In the genomic region with DNA sequence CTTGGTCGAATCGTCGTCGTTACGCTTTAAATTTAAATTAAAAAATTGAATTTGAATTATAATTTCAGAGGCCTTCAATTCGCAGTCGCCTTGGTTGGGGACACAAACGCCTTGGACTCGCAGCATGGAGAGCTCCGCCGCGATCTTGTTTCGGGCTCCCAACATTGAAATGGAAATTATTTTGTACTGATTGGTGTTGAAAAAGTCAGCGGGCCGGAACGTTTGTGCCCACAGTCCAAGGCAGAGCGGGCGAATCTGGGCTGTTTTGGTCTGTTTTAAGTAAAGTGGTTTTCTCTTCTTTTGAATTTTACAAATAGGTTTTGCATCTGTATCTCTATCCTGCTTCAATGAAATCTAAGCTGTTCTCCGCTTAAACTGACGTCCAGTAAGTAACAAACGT, we compare ENCODE assay signal across 3 fruit fly cellular contexts.
TF ChIP-seq lines count a peak whose summit lies in the region.

No protein-coding gene starts in this region.

- TF ChIP-seq CTCF in whole organism, embryonic (GFP tag; optimal IDR thresholded peaks at IDR 0.05; lab: Kevin White, UChicago): no peak

TF ChIP-seq in whole organism, adult, 20 proteins besides CTCF, POLR2A, EP300 and RAD21:
- TF ChIP-seq bab1 (GFP tag; optimal IDR thresholded peaks at IDR 0.05; lab: Kevin White, UChicago) (no peak), kay (GFP tag; lab: Kevin White, UChicago; ENCODE audit: borderline replicate concordance) (no peak), CG14711 (tag; optimal IDR thresholded peaks at IDR 0.05; lab: Kevin White, UChicago) (no peak), CG1620 (GFP tag; optimal IDR thresholded peaks at IDR 0.05; lab: Kevin White, UChicago) (peak; percentile 0), tj (GFP tag; optimal IDR thresholded peaks at IDR 0.05; lab: Kevin White, UChicago) (peak; percentile 28), Clk (GFP tag; optimal IDR thresholded peaks at IDR 0.05; lab: Kevin White, UChicago) (peak; percentile 0), Hr96 (GFP tag; optimal IDR thresholded peaks at IDR 0.05; lab: Kevin White, UChicago) (no peak)
TF ChIP-seq in whole organism, adult: peak in this region for 3.

TF ChIP-seq in whole organism, embryonic, 481 proteins besides CTCF, POLR2A, EP300 and RAD21:
- TF ChIP-seq pfk (GFP tag; optimal IDR thresholded peaks at IDR 0.05; lab: Kevin White, UChicago) (peak; percentile 7), Meics (GFP tag; optimal IDR thresholded peaks at IDR 0.05; lab: Kevin White, UChicago) (no peak), CG6765 (GFP tag; optimal IDR thresholded peaks at IDR 0.05; lab: Kevin White, UChicago) (no peak), nom (GFP tag; optimal IDR thresholded peaks at IDR 0.05; lab: Kevin White, UChicago) (peak; percentile 11), kni (GFP tag; optimal IDR thresholded peaks at IDR 0.05; lab: Kevin White, UChicago) (peak; percentile 46), Rfx (GFP tag; IDR thresholded peaks at IDR 0.05; lab: Robert Waterston, UW) (peak; percentile 12), CG17385 (GFP tag; optimal IDR thresholded peaks at IDR 0.05; lab: Kevin White, UChicago) (no peak), CG8089 (GFP tag; optimal IDR thresholded peaks at IDR 0.05; lab: Kevin White, UChicago) (no peak), Kr (GFP tag; optimal IDR thresholded peaks at IDR 0.05; lab: Kevin White, UChicago) (no peak), CG10543 (GFP tag; optimal IDR thresholded peaks at IDR 0.05; lab: Kevin White, UChicago) (peak; percentile 10), tap (tag; optimal IDR thresholded peaks at IDR 0.05; lab: Kevin White, UChicago) (no peak), CG5245 (GFP tag; optimal IDR thresholded peaks at IDR 0.05; lab: Kevin White, UChicago) (no peak), ftz-f1 (GFP tag; optimal IDR thresholded peaks at IDR 0.05; lab: Kevin White, UChicago) (peak; percentile 68), knrl (GFP tag; IDR thresholded peaks at IDR 0.05; lab: Robert Waterston, UW; ENCODE audit: partially characterized antibody) (peak; percentile 42; the same call in 1 of the 3 replicates), CG2199 (GFP tag; IDR thresholded peaks at IDR 0.05; lab: Robert Waterston, UW) (peak; percentile 67; the same call in 1 of the 3 replicates), Med (GFP tag; lab: Kevin White, UChicago) (peak; percentile 23), Dip3 (GFP tag; optimal IDR thresholded peaks at IDR 0.05; lab: Kevin White, UChicago) (no peak), crp (GFP tag; optimal IDR thresholded peaks at IDR 0.05; lab: Kevin White, UChicago) (no peak)

TF ChIP-seq in whole organism, prepupa, 60 proteins besides CTCF, POLR2A, EP300 and RAD21:
- TF ChIP-seq fd59A (GFP tag; optimal IDR thresholded peaks at IDR 0.05; lab: Kevin White, UChicago): no peak
- no peak for TF ChIP-seq CG34406 (GFP tag; optimal IDR thresholded peaks at IDR 0.05; lab: Kevin White, UChicago)
- no peak for TF ChIP-seq CG9139 (GFP tag; optimal IDR thresholded peaks at IDR 0.05; lab: Kevin White, UChicago)
- TF ChIP-seq CG6808 (GFP tag; optimal IDR thresholded peaks at IDR 0.05; lab: Kevin White, UChicago): peak; percentile 4
- TF ChIP-seq Blimp-1 (GFP tag; optimal IDR thresholded peaks at IDR 0.05; lab: Kevin White, UChicago): no peak
- no peak for TF ChIP-seq CG8319 (GFP tag; optimal IDR thresholded peaks at IDR 0.05; lab: Kevin White, UChicago)
